Worm (Caenorhabditis elegans) whole organism, late embryonic: ENCODE results near the gene aipl-1.

Source experiments
- F13H6.1 ChIP-seq: sonication (generic microtip); optimal IDR thresholded peaks from 2 replicates; lab custom pipeline; 2016; ENCODE audit warnings: missing genetic modification characterization, missing compliant biosample characterization
- ama-1 ChIP-seq: fragments of 150-350 bp; optimal IDR thresholded peaks from 2 replicates; lab custom pipeline; 2014
- ceh-22 ChIP-seq: sonication (generic microtip); optimal IDR thresholded peaks from 2 replicates; lab custom pipeline; 2017; ENCODE audit warnings: missing biosample characterization, missing genetic modification characterization
- ceh-24 ChIP-seq: sonication (generic microtip); optimal IDR thresholded peaks from 2 replicates; lab custom pipeline; 2016; ENCODE audit warnings: mild to moderate bottlenecking, missing genetic modification characterization, missing compliant biosample characterization
- ceh-31 ChIP-seq: sonication (generic microtip); optimal IDR thresholded peaks from 2 replicates; lab custom pipeline; 2016; ENCODE audit warnings: missing genetic modification characterization, missing compliant biosample characterization
- ceh-48 ChIP-seq: sonication (generic microtip); optimal IDR thresholded peaks from 2 replicates; lab custom pipeline; 2016; ENCODE audit warnings: missing genetic modification characterization, inconsistent platforms, missing compliant biosample characterization
- ceh-6 ChIP-seq: fragments of 200-800 bp; sonication (Bioruptor generic); optimal IDR thresholded peaks from 2 replicates; lab custom pipeline; 2018; ENCODE audit warnings: mild to moderate bottlenecking, missing genetic modification characterization, missing compliant biosample characterization
- ets-4 ChIP-seq: sonication (generic microtip); optimal IDR thresholded peaks from 2 replicates; lab custom pipeline; 2016; ENCODE audit warnings: missing genetic modification characterization, missing compliant biosample characterization
- fax-1 ChIP-seq: sonication (generic microtip); optimal IDR thresholded peaks from 2 replicates; lab custom pipeline; 2016; ENCODE audit warnings: missing genotype, missing genetic modification characterization, missing compliant biosample characterization
- gmeb-2 ChIP-seq: sonication (generic microtip); optimal IDR thresholded peaks from 2 replicates; lab custom pipeline; 2016; ENCODE audit warnings: missing genetic modification characterization, inconsistent platforms, missing compliant biosample characterization
- hlh-8 ChIP-seq: sonication (generic microtip); optimal IDR thresholded peaks from 2 replicates; lab custom pipeline; 2016; ENCODE audit warnings: missing genotype, missing genetic modification characterization, missing compliant biosample characterization
- lim-6 ChIP-seq: sonication (generic microtip); optimal IDR thresholded peaks from 2 replicates; lab custom pipeline; 2016; ENCODE audit warnings: missing genetic modification characterization, missing compliant biosample characterization
- madf-2 ChIP-seq: sonication (generic microtip); optimal IDR thresholded peaks from 2 replicates; lab custom pipeline; 2017; ENCODE audit warnings: missing genetic modification characterization, missing compliant biosample characterization
- mec-3 ChIP-seq: sonication (generic microtip); optimal IDR thresholded peaks from 2 replicates; lab custom pipeline; 2016; ENCODE audit warnings: borderline replicate concordance, missing genetic modification characterization, missing compliant biosample characterization
- nfya-1 ChIP-seq: sonication (generic microtip); optimal IDR thresholded peaks from 2 replicates; lab custom pipeline; 2017; ENCODE audit warnings: missing genetic modification characterization, mild to moderate bottlenecking, missing compliant biosample characterization, antibody characterized with exemption, moderate library complexity
- nhr-11 ChIP-seq: fragments of 150-350 bp; optimal IDR thresholded peaks from 2 replicates; lab custom pipeline; 2014; ENCODE audit warnings: missing biosample characterization, missing genetic modification characterization
- nhr-232 ChIP-seq: sonication (generic microtip); optimal IDR thresholded peaks from 2 replicates; lab custom pipeline; 2016; ENCODE audit warnings: missing genetic modification characterization, missing compliant biosample characterization
- npax-4 ChIP-seq: sonication (generic microtip); optimal IDR thresholded peaks from 2 replicates; lab custom pipeline; 2016; ENCODE audit warnings: missing genetic modification characterization, missing compliant biosample characterization
- odd-2 ChIP-seq: sonication (generic microtip); optimal IDR thresholded peaks from 2 replicates; lab custom pipeline; 2017; ENCODE audit warnings: antibody characterized with exemption, mild to moderate bottlenecking, missing genetic modification characterization, missing compliant biosample characterization
- pat-9 ChIP-seq: fragments of 200-800 bp; sonication (Bioruptor generic); optimal IDR thresholded peaks from 2 replicates; lab custom pipeline; 2018; ENCODE audit warnings: mild to moderate bottlenecking, missing genetic modification characterization, moderate library complexity, missing compliant biosample characterization
- pax-1 ChIP-seq: fragments of 150-350 bp; optimal IDR thresholded peaks from 2 replicates; lab custom pipeline; 2014; ENCODE audit warnings: missing biosample characterization, missing genetic modification characterization
- pha-2 ChIP-seq: sonication (generic microtip); optimal IDR thresholded peaks from 2 replicates; lab custom pipeline; 2017; ENCODE audit warnings: mild to moderate bottlenecking, missing genetic modification characterization, missing compliant biosample characterization
- pros-1 ChIP-seq: fragments of 150-350 bp; optimal IDR thresholded peaks from 2 replicates; lab custom pipeline; 2014; ENCODE audit warnings: missing biosample characterization, missing genetic modification reagents, missing genetic modification characterization
- rnt-1 ChIP-seq: sonication (generic microtip); optimal IDR thresholded peaks from 2 replicates; lab custom pipeline; 2016; ENCODE audit warnings: missing genetic modification characterization, missing compliant biosample characterization
- sox-2 ChIP-seq: fragments of 200-800 bp; sonication (Bioruptor generic); IDR thresholded peaks from 2 replicates; pipeline ENCODE4 v1.3.6; 2022; ENCODE audit warnings: missing genetic modification reagents, missing genetic modification characterization, missing compliant biosample characterization
- tbx-2 ChIP-seq: sonication (generic microtip); optimal IDR thresholded peaks from 2 replicates; lab custom pipeline; 2016; ENCODE audit warnings: missing genetic modification characterization, missing compliant biosample characterization
- tbx-7 ChIP-seq: sonication (generic microtip); optimal IDR thresholded peaks from 2 replicates; lab custom pipeline; 2016; ENCODE audit warnings: missing genotype, missing genetic modification characterization, missing compliant biosample characterization
- unc-3 ChIP-seq, 2 experiments: fragments of 200-800 bp in 1 of 2; sonication (Bioruptor generic) in 1 of 2; sonication (generic microtip) in 1 of 2; conservative IDR thresholded peaks in 1 of 2; optimal IDR thresholded peaks in 1 of 2; 2 replicates each; pipeline versions ENCODE4 v1.3.6 to Lab custom; 2016 to 2022; ENCODE audit warnings: missing compliant biosample characterization in 2 of 2, missing genetic modification characterization in 2 of 2, missing genetic modification reagents in 1 of 2
- unc-55 ChIP-seq: sonication (generic microtip); optimal IDR thresholded peaks from 2 replicates; lab custom pipeline; 2017; ENCODE audit warnings: missing biosample characterization, missing genetic modification reagents, missing genetic modification characterization
- zip-5 ChIP-seq: sonication (generic microtip); optimal IDR thresholded peaks from 2 replicates; lab custom pipeline; 2016; ENCODE audit warnings: missing genetic modification characterization, missing compliant biosample characterization
- ztf-16 ChIP-seq: sonication (generic microtip); optimal IDR thresholded peaks from 2 replicates; lab custom pipeline; 2017; ENCODE audit warnings: missing genetic modification characterization, missing compliant biosample characterization

aipl-1 gene

DNA sequence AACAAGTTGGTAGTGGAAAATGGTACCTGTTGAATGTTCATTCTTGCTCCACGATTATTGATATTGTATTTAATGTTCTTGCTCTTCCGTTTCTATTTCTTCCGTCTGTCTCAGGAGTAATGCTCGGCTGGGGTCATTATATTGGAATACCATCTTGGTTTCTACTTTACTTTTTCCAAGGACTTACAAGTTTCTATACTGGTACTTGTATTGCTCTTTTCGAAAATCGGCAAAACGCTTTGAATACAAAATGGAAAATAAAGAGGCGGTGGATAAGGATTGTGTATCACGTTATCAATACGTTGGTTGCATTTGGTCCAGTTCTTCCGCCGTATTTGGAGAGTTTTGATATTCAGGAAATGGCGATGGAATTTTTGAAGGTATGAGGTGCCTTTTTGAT, 15.4 kb upstream of the aipl-1 start:
- TF ChIP-seq zip-5 = no peak
- TF ChIP-seq nhr-11 (tag; lab: Kevin White, UChicago) = no peak
- TF ChIP-seq pha-2 (tag; lab: Kevin White, UChicago) = no peak
- no peak for TF ChIP-seq gmeb-2 (tag; lab: Kevin White, UChicago)
- no peak for TF ChIP-seq ama-1
- no peak for TF ChIP-seq unc-55
- TF ChIP-seq ceh-24 = no peak
- TF ChIP-seq ceh-31 (tag; lab: Kevin White, UChicago) = no peak
- TF ChIP-seq pat-9 = no peak
- no peak for TF ChIP-seq mec-3 (tag; lab: Kevin White, UChicago)

- TF ChIP-seq pha-2 (tag; lab: Kevin White, UChicago) (no peak), tbx-2 (tag; lab: Kevin White, UChicago) (no peak), ceh-22 (tag; lab: Kevin White, UChicago) (no peak)
Observed at ce11 chrV:15150661-15151060, 14.1 kb upstream of the aipl-1 start, which contains the start of gene T09F5.2. Gene T09F5.2 (plus strand): TSS chrV:15150961.

DNA sequence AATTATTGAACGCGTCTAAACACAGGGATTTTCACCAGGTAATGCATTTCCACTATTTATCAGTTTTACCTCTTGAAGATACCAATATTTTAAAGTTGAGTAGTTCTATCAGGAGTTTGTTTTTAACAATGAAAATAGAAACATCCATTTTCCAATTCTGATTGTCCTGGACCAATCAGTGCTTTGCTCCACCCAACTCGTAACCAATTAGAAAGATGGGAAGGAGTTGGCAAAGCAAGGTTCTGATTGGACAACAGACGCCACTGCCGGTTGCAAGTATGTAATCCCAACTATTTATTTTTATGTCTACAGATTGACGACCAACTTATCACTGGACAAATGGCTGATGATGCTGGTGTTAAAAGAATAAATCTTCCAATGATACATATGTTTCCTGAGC, 13.6 kb upstream of the aipl-1 start:
- TF ChIP-seq nfya-1 (tag; lab: Kevin White, UChicago) (peak; percentile 69), F13H6.1 (tag; lab: Kevin White, UChicago) (no peak)

DNA sequence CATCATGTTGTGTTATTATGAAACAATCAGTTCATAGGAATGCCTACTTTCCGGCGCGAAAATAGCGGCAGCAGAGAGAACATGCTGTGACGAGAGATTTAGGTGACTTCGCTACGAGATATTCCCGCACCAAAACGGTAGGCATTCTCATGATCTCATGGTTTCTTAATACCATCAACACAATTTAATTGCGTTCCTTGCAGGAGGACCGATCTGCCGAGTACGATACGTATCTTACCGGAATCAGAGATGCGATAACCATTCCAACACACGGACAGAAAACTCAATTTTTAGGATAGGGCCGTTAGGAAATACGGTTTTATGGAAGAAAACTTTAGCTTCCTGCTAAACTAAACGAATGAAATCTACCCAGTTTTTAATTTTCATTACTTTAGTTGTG, 12.2 kb upstream of the aipl-1 start, which contains the start of gene T09F5.1:
TSS of gene T09F5.1 (plus strand) at position 301 of the 400 bp plus-strand sequence.
- TF ChIP-seq tbx-7 (tag; lab: Kevin White, UChicago) (no peak), rnt-1 (tag; lab: Kevin White, UChicago) (peak; percentile 5)
- TF ChIP-seq, all 69 proteins: peak for 1

DNA sequence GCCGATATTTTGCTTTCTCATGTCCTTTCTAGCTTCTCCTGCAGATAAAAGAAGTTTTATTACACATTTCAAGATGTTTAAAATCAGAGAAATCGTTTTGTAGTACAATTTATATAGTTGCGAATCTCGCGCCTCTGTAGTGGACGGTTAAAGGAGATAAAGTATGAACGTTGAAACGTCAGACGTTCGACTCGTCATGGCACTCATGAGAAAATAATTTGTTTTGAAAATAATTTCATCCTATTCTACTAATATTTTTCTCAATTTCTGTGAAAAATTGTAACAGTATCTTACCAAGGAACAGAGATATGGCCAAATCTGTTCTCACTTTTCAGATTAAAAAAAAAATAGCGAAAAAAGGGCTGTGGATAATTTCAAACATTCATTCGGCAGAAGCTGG, 11.2 kb upstream of the aipl-1 start, which contains the start of gene T09F5.20:
TSS of gene T09F5.20 (minus strand) at position 101 of the 400 bp plus-strand sequence.
- TF ChIP-seq ztf-16 (tag; lab: Kevin White, UChicago) = no peak
- TF ChIP-seq pros-1 (tag; lab: Kevin White, UChicago) = no peak
- no peak for TF ChIP-seq fax-1 (tag; lab: Kevin White, UChicago)
- no peak for TF ChIP-seq unc-3 (GFP tag; conservative IDR thresholded peaks at IDR 0.05; lab: Robert Waterston, UW)
- TF ChIP-seq unc-3 (tag; optimal IDR thresholded peaks at IDR 0.05; lab: Kevin White, UChicago) = no peak
- TF ChIP-seq ets-4 (tag; lab: Kevin White, UChicago) = no peak
- TF ChIP-seq ceh-22 (tag; lab: Kevin White, UChicago) = no peak
- no peak for TF ChIP-seq pat-9
- no peak for TF ChIP-seq sox-2
- no peak for TF ChIP-seq odd-2 (tag; lab: Kevin White, UChicago)
- TF ChIP-seq ceh-48 = no peak
- TF ChIP-seq nhr-232 (tag; lab: Kevin White, UChicago) = no peak
- TF ChIP-seq lim-6 (tag; lab: Kevin White, UChicago) = no peak
- no peak for TF ChIP-seq npax-4
- TF ChIP-seq hlh-8 = no peak
- no peak for TF ChIP-seq rnt-1 (tag; lab: Kevin White, UChicago)

DNA sequence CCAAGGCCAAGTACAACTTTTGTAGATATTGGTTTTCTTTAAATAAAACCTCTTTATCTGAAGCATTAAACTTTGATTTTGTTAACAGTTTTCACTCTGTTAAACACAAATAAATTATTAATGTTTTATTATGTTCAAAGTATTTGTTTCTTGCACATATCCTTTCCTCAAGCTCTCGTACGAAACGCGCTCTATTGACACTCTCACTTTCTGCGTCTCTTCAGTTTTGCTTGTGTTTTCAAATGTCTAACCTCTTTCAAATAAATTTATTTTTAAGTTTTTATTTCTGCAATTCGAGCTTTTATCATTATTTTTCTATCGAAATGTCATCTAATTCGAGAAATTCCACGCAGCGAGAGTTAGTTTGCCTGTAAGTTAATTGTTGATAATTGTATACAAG, 7.2 kb upstream of the aipl-1 start, which contains the start of gene K08F9.4:
TSS of gene K08F9.4 (plus strand) at position 222 of the 400 bp plus-strand sequence.
- TF ChIP-seq ceh-31 (tag; lab: Kevin White, UChicago) = peak; percentile 16
- TF ChIP-seq ceh-6 (GFP tag; lab: Kevin White, UChicago) = no peak
- TF ChIP-seq pax-1 (tag; lab: Kevin White, UChicago) = peak; percentile 54
- TF ChIP-seq ztf-16 (tag; lab: Kevin White, UChicago) = no peak
- no peak for TF ChIP-seq tbx-7 (tag; lab: Kevin White, UChicago)
- no peak for TF ChIP-seq madf-2
